Worm (Caenorhabditis elegans) whole organism, young adult: ENCODE data around the gene snfc-5.
A peak's percentile ranks its signal among the peaks of the same experiment; 100 is the strongest.

Experiments
- B0336.3 ChIP-seq: fragments of 200-800 bp; sonication (Bioruptor generic); IDR thresholded peaks from 2 replicates; pipeline ENCODE4 v1.3.6; 2022; ENCODE audit warnings: missing genetic modification characterization, missing compliant biosample characterization
- C17E4.6 ChIP-seq: fragments of 200-800 bp; sonication (Bioruptor generic); IDR thresholded peaks from 2 replicates; pipeline ENCODE4 v1.3.6; 2022; ENCODE audit warnings: missing genetic modification reagents, missing genetic modification characterization, missing compliant biosample characterization
- F33H1.4 ChIP-seq: fragments of 200-800 bp; sonication (Bioruptor generic); IDR thresholded peaks from 2 replicates; pipeline ENCODE4 v1.3.6; 2022; ENCODE audit warnings: missing genetic modification reagents, missing genetic modification characterization, missing compliant biosample characterization
- F39B2.1 ChIP-seq: fragments of 200-800 bp; sonication (Bioruptor generic); IDR thresholded peaks from 2 replicates; pipeline ENCODE4 v1.3.6; 2022; ENCODE audit warnings: missing genetic modification reagents, missing genetic modification characterization, missing compliant biosample characterization
- Y53F4B.3 ChIP-seq: fragments of 200-800 bp; sonication (Bioruptor generic); IDR thresholded peaks from 2 replicates; pipeline ENCODE4 v1.3.6; 2022; ENCODE audit warnings: missing genetic modification reagents, missing genetic modification characterization, missing compliant biosample characterization
- Y56A3A.18 ChIP-seq: fragments of 200-800 bp; sonication (Bioruptor generic); IDR thresholded peaks from 2 replicates; pipeline ENCODE4 v1.3.6; 2022; ENCODE audit warnings: missing genetic modification reagents, missing genetic modification characterization, missing compliant biosample characterization
- ZK185.1 ChIP-seq: sonication (generic microtip); optimal IDR thresholded peaks from 2 replicates; lab custom pipeline; 2016; ENCODE audit warnings: mild to moderate bottlenecking, missing genetic modification characterization, missing compliant biosample characterization; ENCODE audit not compliant: poor library complexity, severe bottlenecking
- akir-1 ChIP-seq: fragments of 200-800 bp; sonication (Bioruptor generic); optimal IDR thresholded peaks from 2 replicates; lab custom pipeline; 2018; ENCODE audit warnings: mild to moderate bottlenecking, missing genetic modification characterization, moderate library complexity, missing compliant biosample characterization
- aptf-2 ChIP-seq: fragments of 200-800 bp; sonication (Bioruptor generic); conservative IDR thresholded peaks from 2 replicates; pipeline ENCODE4 v1.3.6; 2022; ENCODE audit warnings: missing genetic modification reagents, missing genetic modification characterization, missing compliant biosample characterization
- attf-3 ChIP-seq: fragments of 200-800 bp; sonication (Bioruptor generic); conservative IDR thresholded peaks from 2 replicates; pipeline ENCODE4 v1.3.6; 2022; ENCODE audit warnings: missing genetic modification reagents, missing genetic modification characterization, missing compliant biosample characterization
- bed-2 ChIP-seq: fragments of 200-800 bp; sonication (Bioruptor generic); IDR thresholded peaks from 2 replicates; pipeline ENCODE4 v1.3.6; 2022; ENCODE audit warnings: missing genetic modification reagents, missing genetic modification characterization, missing compliant biosample characterization
- cebp-1 ChIP-seq, 2 experiments: fragments of 200-800 bp in 1 of 2; sonication (Bioruptor generic) in 1 of 2; sonication (generic microtip) in 1 of 2; IDR thresholded peaks in 1 of 2; optimal IDR thresholded peaks in 1 of 2; 2 replicates each; pipeline versions ENCODE4 v1.3.6 to Lab custom; 2017 to 2022; ENCODE audit warnings: missing compliant biosample characterization in 2 of 2, missing genetic modification characterization in 2 of 2, mild to moderate bottlenecking in 1 of 2, missing genetic modification reagents in 1 of 2, moderate library complexity in 1 of 2
- cebp-2 ChIP-seq: fragments of 200-800 bp; sonication (Bioruptor generic); IDR thresholded peaks from 2 replicates; pipeline ENCODE4 v1.3.6; 2022; ENCODE audit warnings: missing genetic modification characterization, missing compliant biosample characterization
- ceh-100 ChIP-seq: fragments of 200-800 bp; sonication (Bioruptor generic); IDR thresholded peaks from 2 replicates; pipeline ENCODE4 v1.3.6; 2022; ENCODE audit warnings: missing genetic modification reagents, missing genetic modification characterization, missing compliant biosample characterization
- ceh-27 ChIP-seq: fragments of 200-800 bp; sonication (Bioruptor generic); optimal IDR thresholded peaks from 2 replicates; lab custom pipeline; 2018; ENCODE audit warnings: mild to moderate bottlenecking, missing genetic modification characterization, moderate library complexity, missing compliant biosample characterization
- ceh-79 ChIP-seq: sonication (generic microtip); optimal IDR thresholded peaks from 2 replicates; lab custom pipeline; 2017; ENCODE audit warnings: mild to moderate bottlenecking, missing genetic modification characterization, missing compliant biosample characterization
- dox-1 ChIP-seq: fragments of 200-800 bp; sonication (Bioruptor generic); IDR thresholded peaks from 2 replicates; pipeline ENCODE4 v1.3.6; 2022; ENCODE audit warnings: missing genetic modification reagents, missing genetic modification characterization, missing compliant biosample characterization
- dpff-1 ChIP-seq: sonication (generic microtip); optimal IDR thresholded peaks from 2 replicates; lab custom pipeline; 2017; ENCODE audit warnings: mild to moderate bottlenecking, missing genetic modification characterization, missing compliant biosample characterization
- efl-1 ChIP-seq: fragments of 150-350 bp; optimal IDR thresholded peaks from 2 replicates; lab custom pipeline; 2014; ENCODE audit warnings: missing biosample characterization, missing genetic modification reagents, missing genetic modification characterization
- egl-18 ChIP-seq: fragments of 200-800 bp; sonication (Bioruptor generic); IDR thresholded peaks from 2 replicates; pipeline ENCODE4 v1.3.6; 2022; ENCODE audit warnings: missing genetic modification reagents, missing genetic modification characterization, missing compliant biosample characterization
- egrh-3 ChIP-seq: fragments of 200-800 bp; sonication (Bioruptor generic); IDR thresholded peaks from 2 replicates; pipeline ENCODE4 v1.3.6; 2022; ENCODE audit warnings: missing genetic modification reagents, missing genetic modification characterization, missing compliant biosample characterization
- ekl-4 ChIP-seq: fragments of 200-800 bp; sonication (Bioruptor generic); IDR thresholded peaks from 2 replicates; pipeline ENCODE4 v1.3.6; 2022; ENCODE audit warnings: missing genetic modification reagents, missing genetic modification characterization, missing compliant biosample characterization
- gei-17 ChIP-seq: fragments of 200-800 bp; sonication (Bioruptor generic); optimal IDR thresholded peaks from 2 replicates; lab custom pipeline; 2018; ENCODE audit warnings: mild to moderate bottlenecking, missing genetic modification characterization, missing compliant biosample characterization
- hlh-12 ChIP-seq: sonication (generic microtip); optimal IDR thresholded peaks from 2 replicates; lab custom pipeline; 2016; ENCODE audit warnings: missing genetic modification characterization, missing compliant biosample characterization
- hlh-26 ChIP-seq: fragments of 200-800 bp; sonication (Bioruptor generic); conservative IDR thresholded peaks from 2 replicates; pipeline ENCODE4 v1.3.6; 2022; ENCODE audit warnings: missing genetic modification reagents, missing genetic modification characterization, missing compliant biosample characterization
- hmg-1.2 ChIP-seq: fragments of 200-800 bp; sonication (Bioruptor generic); IDR thresholded peaks from 2 replicates; pipeline ENCODE4 v1.3.6; 2022; ENCODE audit warnings: missing genetic modification reagents, missing genetic modification characterization, missing compliant biosample characterization
- hmg-20 ChIP-seq: fragments of 200-800 bp; sonication (Bioruptor generic); IDR thresholded peaks from 2 replicates; pipeline ENCODE4 v1.3.6; 2022; ENCODE audit warnings: missing genetic modification reagents, missing genetic modification characterization, missing compliant biosample characterization
- lin-35 ChIP-seq, 3 experiments: fragments of 150-350 bp in 2 of 3; sonication (generic microtip) in 1 of 3; optimal IDR thresholded peaks; 2 replicates each; lab custom pipeline; 2014 to 2018; ENCODE audit warnings: missing biosample characterization in 3 of 3, missing genetic modification characterization in 3 of 3, missing genetic modification reagents in 3 of 3
- lin-40 ChIP-seq: sonication (generic microtip); optimal IDR thresholded peaks from 2 replicates; lab custom pipeline; 2016; ENCODE audit warnings: missing genetic modification characterization, mild to moderate bottlenecking, missing compliant biosample characterization, missing genotype, missing genetic modification reagents
- lir-1 ChIP-seq: fragments of 200-800 bp; sonication (Bioruptor generic); conservative IDR thresholded peaks from 2 replicates; pipeline ENCODE4 v1.3.6; 2022; ENCODE audit warnings: missing genetic modification reagents, missing genetic modification characterization, missing compliant biosample characterization
- lsl-1 ChIP-seq: fragments of 200-800 bp; sonication (Bioruptor generic); optimal IDR thresholded peaks from 2 replicates; lab custom pipeline; 2018; ENCODE audit warnings: mild to moderate bottlenecking, missing genetic modification characterization, moderate library complexity, missing compliant biosample characterization
- madf-10 ChIP-seq: sonication (generic microtip); optimal IDR thresholded peaks from 2 replicates; lab custom pipeline; 2016; ENCODE audit warnings: mild to moderate bottlenecking, missing genetic modification characterization, missing compliant biosample characterization
- madf-3 ChIP-seq: fragments of 200-800 bp; sonication (Bioruptor generic); IDR thresholded peaks from 2 replicates; pipeline ENCODE4 v1.3.6; 2022; ENCODE audit warnings: missing genetic modification reagents, missing genetic modification characterization, missing compliant biosample characterization
- mel-28 ChIP-seq: sonication (generic microtip); optimal IDR thresholded peaks from 2 replicates; lab custom pipeline; 2016; ENCODE audit warnings: borderline replicate concordance, mild to moderate bottlenecking, missing genetic modification characterization, missing compliant biosample characterization
- mes-4 ChIP-seq: sonication (generic microtip); optimal IDR thresholded peaks from 2 replicates; lab custom pipeline; 2016; ENCODE audit warnings: missing genotype, missing genetic modification characterization, missing compliant biosample characterization
- nfya-2 ChIP-seq: fragments of 200-800 bp; sonication (Bioruptor generic); IDR thresholded peaks from 2 replicates; pipeline ENCODE4 v1.3.6; 2022; ENCODE audit warnings: missing genetic modification reagents, missing genetic modification characterization, missing compliant biosample characterization
- nhr-120 ChIP-seq: fragments of 200-800 bp; sonication (Bioruptor generic); IDR thresholded peaks from 2 replicates; pipeline ENCODE4 v1.3.6; 2022; ENCODE audit warnings: missing genetic modification characterization, missing compliant biosample characterization
- rcor-1 ChIP-seq: fragments of 200-800 bp; sonication (Bioruptor generic); IDR thresholded peaks from 2 replicates; pipeline ENCODE4 v1.3.6; 2022; ENCODE audit warnings: missing genetic modification reagents, missing genetic modification characterization, missing compliant biosample characterization
- repo-1 ChIP-seq: sonication (generic microtip); optimal IDR thresholded peaks from 2 replicates; lab custom pipeline; 2017; ENCODE audit warnings: mild to moderate bottlenecking, missing genetic modification characterization, missing compliant biosample characterization
- sdz-38 ChIP-seq: sonication (generic microtip); optimal IDR thresholded peaks from 2 replicates; lab custom pipeline; 2016; ENCODE audit warnings: missing genotype, missing genetic modification characterization, missing compliant biosample characterization
- snpc-3.4 ChIP-seq: sonication (generic microtip); optimal IDR thresholded peaks from 2 replicates; lab custom pipeline; 2017; ENCODE audit warnings: missing genetic modification characterization, mild to moderate bottlenecking, missing compliant biosample characterization, antibody characterized with exemption, moderate library complexity, missing genotype, missing genetic modification reagents
- somi-1 ChIP-seq: fragments of 200-800 bp; sonication (Bioruptor generic); optimal IDR thresholded peaks from 2 replicates; lab custom pipeline; 2018; ENCODE audit warnings: mild to moderate bottlenecking, missing genetic modification characterization, missing compliant biosample characterization
- sptf-2 ChIP-seq: fragments of 200-800 bp; sonication (Bioruptor generic); optimal IDR thresholded peaks from 2 replicates; lab custom pipeline; 2018; ENCODE audit warnings: mild to moderate bottlenecking, missing genetic modification characterization, missing compliant biosample characterization
- tbp1 ChIP-seq: fragments of 200-800 bp; sonication (Bioruptor generic); optimal IDR thresholded peaks from 2 replicates; lab custom pipeline; 2018; ENCODE audit warnings: mild to moderate bottlenecking, missing genetic modification characterization, missing compliant biosample characterization
- unc-130 ChIP-seq: sonication (generic microtip); optimal IDR thresholded peaks from 2 replicates; lab custom pipeline; 2016; ENCODE audit warnings: missing genetic modification reagents, missing genetic modification characterization, missing compliant biosample characterization
- zfh-2 ChIP-seq: fragments of 200-800 bp; sonication (Bioruptor generic); conservative IDR thresholded peaks from 2 replicates; pipeline ENCODE4 v1.3.6; 2022; ENCODE audit warnings: missing genetic modification reagents, missing genetic modification characterization, missing compliant biosample characterization
- ztf-25 ChIP-seq: fragments of 200-800 bp; sonication (Bioruptor generic); IDR thresholded peaks from 2 replicates; pipeline ENCODE4 v1.3.6; 2022; ENCODE audit warnings: missing genetic modification reagents, missing genetic modification characterization, missing compliant biosample characterization
- ztf-26 ChIP-seq: sonication (generic microtip); optimal IDR thresholded peaks from 2 replicates; lab custom pipeline; 2017; ENCODE audit warnings: missing genetic modification characterization, missing compliant biosample characterization

The snfc-5 gene

DNA sequence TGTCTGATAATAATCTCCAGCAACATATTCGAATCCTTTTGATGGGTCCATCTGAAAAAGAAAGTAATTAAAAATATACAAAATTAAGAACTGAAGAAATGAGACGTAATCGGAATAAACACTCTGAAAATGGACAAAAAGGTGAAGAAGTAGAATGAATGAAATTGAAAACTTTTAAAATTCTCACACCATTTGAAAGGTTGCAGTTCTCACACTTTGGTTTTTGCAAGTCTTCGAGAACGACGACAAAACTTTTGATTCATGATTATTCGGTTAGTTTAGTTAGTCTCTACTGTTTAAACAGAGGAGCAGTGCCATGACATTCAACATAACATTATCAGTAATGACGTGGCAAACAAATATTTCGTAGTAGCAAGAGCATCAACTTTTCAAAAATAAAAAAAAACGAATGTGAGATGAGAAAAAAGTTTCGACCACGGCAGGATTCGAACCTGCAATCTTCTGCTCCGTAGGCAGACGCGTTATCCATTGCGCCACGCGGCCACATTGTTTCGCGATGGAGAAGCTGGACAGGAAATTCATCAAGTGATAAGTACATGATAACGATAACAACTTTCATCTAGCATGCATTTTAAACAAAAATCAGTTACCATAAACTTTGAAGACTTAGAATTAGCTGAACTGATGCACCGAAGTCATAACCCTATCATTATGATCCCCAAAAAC, 45.5 kb downstream of the snfc-5 start, which contains the start of gene ceh-43 (continued):
- no peak for TF ChIP-seq egl-18 (GFP tag; lab: Robert Waterston, UW)
- TF ChIP-seq nhr-120 (GFP tag; lab: Robert Waterston, UW): no peak
- TF ChIP-seq ztf-25: no peak
- no peak for TF ChIP-seq madf-10 (tag; lab: Kevin White, UChicago)
- no peak for TF ChIP-seq ceh-79 (tag; lab: Kevin White, UChicago)
- TF ChIP-seq mes-4 (tag; lab: Kevin White, UChicago): no peak
- no peak for TF ChIP-seq nfya-2 (GFP tag; lab: Robert Waterston, UW)
- TF ChIP-seq dpff-1 (tag; lab: Kevin White, UChicago): no peak
- peak; percentile 33 for TF ChIP-seq lsl-1
- no peak for TF ChIP-seq efl-1 (GFP tag; lab: Kevin White, UChicago)
- TF ChIP-seq hmg-20: no peak
- no peak for TF ChIP-seq unc-130 (GFP tag; lab: Kevin White, UChicago)
- peak; percentile 53 for TF ChIP-seq hmg-1.2 (GFP tag; lab: Robert Waterston, UW)
- TF ChIP-seq sptf-2: no peak
- TF ChIP-seq cebp-2 (GFP tag; lab: Robert Waterston, UW): no peak
- TF ChIP-seq B0336.3 (GFP tag; lab: Robert Waterston, UW): no peak
- peak; percentile 38 for TF ChIP-seq snpc-3.4
- TF ChIP-seq gei-17: no peak
- TF ChIP-seq F33H1.4 (GFP tag; lab: Robert Waterston, UW): peak; percentile 45
- TF ChIP-seq tbp1 (GFP tag; lab: Kevin White, UChicago): peak; percentile 92
- no peak for TF ChIP-seq bed-2
- TF ChIP-seq mel-28: no peak
- TF ChIP-seq somi-1: no peak
- no peak for TF ChIP-seq C17E4.6 (GFP tag; lab: Robert Waterston, UW)
- no peak for TF ChIP-seq lin-40 (tag; lab: Kevin White, UChicago)
- no peak for TF ChIP-seq Y53F4B.3 (GFP tag; lab: Robert Waterston, UW)
- no peak for TF ChIP-seq cebp-1 (GFP tag; IDR thresholded peaks at IDR 0.05; lab: Robert Waterston, UW)
- TF ChIP-seq cebp-1 (tag; optimal IDR thresholded peaks at IDR 0.05; lab: Kevin White, UChicago): peak; percentile 19
- no peak for TF ChIP-seq ekl-4 (GFP tag; lab: Robert Waterston, UW)
- TF ChIP-seq ceh-27 (GFP tag; lab: Kevin White, UChicago): peak; percentile 13
- TF ChIP-seq sdz-38 (tag; lab: Kevin White, UChicago): no peak
- peak; percentile 20 for TF ChIP-seq ZK185.1 (tag; lab: Kevin White, UChicago)
- no peak for TF ChIP-seq hlh-12 (tag; lab: Kevin White, UChicago)
- TF ChIP-seq ceh-100: peak; percentile 51
- TF ChIP-seq zfh-2: no peak
- 0 out of 2 replicates have a peak, but pooled peaks have one; percentile 8 for TF ChIP-seq rcor-1 (GFP tag; lab: Robert Waterston, UW)
- TF ChIP-seq egrh-3: no peak
- no peak for TF ChIP-seq dox-1 (GFP tag; lab: Robert Waterston, UW)
- no peak for TF ChIP-seq lin-35 (GFP tag; optimal IDR thresholded peaks at IDR 0.05; lab: Kevin White, UChicago)
- no peak for TF ChIP-seq akir-1 (GFP tag; lab: Kevin White, UChicago)
- TF ChIP-seq lir-1 (GFP tag; lab: Robert Waterston, UW): 0 out of 2 replicates have a peak, but pooled peaks have one; percentile 24
- TF ChIP-seq ztf-26 (tag; lab: Kevin White, UChicago): no peak
- TF ChIP-seq attf-3 (GFP tag; lab: Robert Waterston, UW): no peak
- no peak for TF ChIP-seq Y56A3A.18 (GFP tag; lab: Robert Waterston, UW)
- TF ChIP-seq hlh-26 (GFP tag; lab: Robert Waterston, UW): no peak
- 0 out of 2 replicates have a peak, but pooled peaks have one; percentile 44 for TF ChIP-seq madf-3 (GFP tag; lab: Robert Waterston, UW)
- TF ChIP-seq repo-1 (tag; lab: Kevin White, UChicago): no peak
- no peak for TF ChIP-seq F39B2.1 (GFP tag; lab: Robert Waterston, UW)
- no peak for TF ChIP-seq aptf-2 (GFP tag; lab: Robert Waterston, UW)
